Fruit fly (Drosophila melanogaster): ENCODE measurements around the gene Rad9.

dm6 chr3L:18846233-18846271, 26.3 kb downstream of the Rad9 start, which contains the start of gene Indy:
- no peak for TF ChIP-seq CG8478 (optimal IDR thresholded peaks at IDR 0.05)
- TF ChIP-seq CTCF (optimal IDR thresholded peaks at IDR 0.05), result no peak

Measured in S2 (cell line).